Fruit fly (Drosophila melanogaster) whole organism, embryonic: ENCODE measurements around the gene Polr3E.

Experiments
- ATbp ChIP-seq: fragments of 200-800 bp; sonication (Bioruptor generic); optimal IDR thresholded peaks from 2 replicates; lab custom pipeline; 2017; ENCODE audit warnings: missing biosample characterization, mild to moderate bottlenecking, missing genetic modification characterization, missing genetic modification reagents
- Bteb2 ChIP-seq: fragments of 200-800 bp; sonication (Bioruptor generic); optimal IDR thresholded peaks from 2 replicates; lab custom pipeline; 2016; ENCODE audit warnings: missing biosample characterization, missing genetic modification characterization
- CG10321 ChIP-seq: fragments of 200-800 bp; sonication (Bioruptor generic); IDR thresholded peaks from 2 replicates; pipeline ENCODE4 v1.3.6; 2022; ENCODE audit warnings: missing biosample characterization, missing genetic modification characterization
- CG11093 ChIP-seq: fragments of 200-800 bp; sonication (Bioruptor generic); IDR thresholded peaks from 3 replicates; pipeline ENCODE4 v1.3.6; 2022; ENCODE audit warnings: missing biosample characterization, missing genetic modification characterization
- CG11695 ChIP-seq: fragments of 200-800 bp; sonication (Bioruptor generic); IDR thresholded peaks from 3 replicates; pipeline ENCODE4 v1.3.6; 2022; ENCODE audit warnings: missing biosample characterization, missing genetic modification characterization
- CG12299 ChIP-seq: fragments of 200-800 bp; sonication (Bioruptor generic); optimal IDR thresholded peaks from 2 replicates; lab custom pipeline; 2018; ENCODE audit warnings: missing biosample characterization, mild to moderate bottlenecking, missing genetic modification characterization
- CG12942 ChIP-seq: fragments of 200-800 bp; sonication (Bioruptor generic); optimal IDR thresholded peaks from 3 replicates; lab custom pipeline; 2016; ENCODE audit warnings: missing biosample characterization, missing genetic modification characterization
- CG15269 ChIP-seq: fragments of 200-800 bp; sonication (Bioruptor generic); optimal IDR thresholded peaks from 2 replicates; lab custom pipeline; 2018; ENCODE audit warnings: missing biosample characterization, mild to moderate bottlenecking, missing genetic modification characterization, moderate library complexity
- CG17186 ChIP-seq: fragments of 200-800 bp; sonication (Bioruptor generic); optimal IDR thresholded peaks from 3 replicates; lab custom pipeline; 2017; ENCODE audit warnings: missing biosample characterization, missing genetic modification reagents, missing genetic modification characterization
- CG17328 ChIP-seq: fragments of 200-800 bp; sonication (Bioruptor generic); IDR thresholded peaks from 2 replicates; pipeline ENCODE4 v1.3.6; 2022; ENCODE audit warnings: missing biosample characterization, missing genetic modification characterization
- CG18262 ChIP-seq: fragments of 200-800 bp; optimal IDR thresholded peaks from 3 replicates; lab custom pipeline; 2019; ENCODE audit warnings: missing biosample characterization, mild to moderate bottlenecking, missing genetic modification characterization, moderate library complexity
- CG30431 ChIP-seq: fragments of 200-800 bp; sonication (Bioruptor generic); optimal IDR thresholded peaks from 2 replicates; lab custom pipeline; 2017; ENCODE audit warnings: missing biosample characterization, missing genetic modification characterization
- CG3281 ChIP-seq: fragments of 200-800 bp; sonication (Bioruptor generic); optimal IDR thresholded peaks from 3 replicates; lab custom pipeline; 2017; ENCODE audit warnings: missing biosample characterization, mild to moderate bottlenecking, missing genetic modification characterization
- CG42726 ChIP-seq: fragments of 200-800 bp; sonication (Bioruptor generic); IDR thresholded peaks from 2 replicates; pipeline ENCODE4 v1.3.6; 2022; ENCODE audit warnings: missing biosample characterization, missing genetic modification characterization; ENCODE audit not compliant: partially characterized antibody
- CG6254 ChIP-seq: fragments of 200-800 bp; sonication (Bioruptor generic); optimal IDR thresholded peaks from 3 replicates; lab custom pipeline; 2017; ENCODE audit warnings: mild to moderate bottlenecking, missing biosample characterization, missing genetic modification reagents, missing genetic modification characterization
- CG8359 ChIP-seq: fragments of 200-800 bp; sonication (Bioruptor generic); optimal IDR thresholded peaks from 2 replicates; lab custom pipeline; 2017; ENCODE audit warnings: missing biosample characterization, mild to moderate bottlenecking, missing genetic modification characterization, borderline replicate concordance
- CG8478 ChIP-seq: fragments of >200 bp; optimal IDR thresholded peaks from 2 replicates; lab custom pipeline; 2018
- CG9797 ChIP-seq: fragments of 200-800 bp; sonication (Bioruptor generic); optimal IDR thresholded peaks from 3 replicates; lab custom pipeline; 2018; ENCODE audit warnings: missing biosample characterization, mild to moderate bottlenecking, missing genetic modification characterization
- Dek ChIP-seq: fragments of 200-800 bp; sonication (Bioruptor generic); optimal IDR thresholded peaks from 3 replicates; lab custom pipeline; 2019; ENCODE audit warnings: missing biosample characterization, mild to moderate bottlenecking, missing genetic modification characterization, moderate library complexity
- Dfd ChIP-seq, 2 experiments: fragments of >200 bp; optimal IDR thresholded peaks; 2 replicates each; lab custom pipeline; 2017; ENCODE audit warnings: missing biosample characterization in 2 of 2, missing genetic modification characterization in 2 of 2
- Drgx ChIP-seq: fragments of 200-800 bp; sonication (Bioruptor generic); IDR thresholded peaks from 2 replicates; pipeline ENCODE4 v1.3.6; 2022; ENCODE audit warnings: missing biosample characterization, missing genetic modification characterization
- HLH4C ChIP-seq: fragments of 200-800 bp; sonication (Bioruptor generic); IDR thresholded peaks from 3 replicates; pipeline ENCODE4 v1.3.6; 2022; ENCODE audit warnings: missing biosample characterization, missing genetic modification characterization; ENCODE audit not compliant: partially characterized antibody
- Jarid2 ChIP-seq: fragments of 200-800 bp; sonication (Bioruptor generic); optimal IDR thresholded peaks from 3 replicates; lab custom pipeline; 2017; ENCODE audit warnings: mild to moderate bottlenecking, missing biosample characterization, missing genetic modification reagents, missing genetic modification characterization
- Kr ChIP-seq: fragments of 200-800 bp; sonication (Bioruptor generic); optimal IDR thresholded peaks from 2 replicates; lab custom pipeline; 2017; ENCODE audit warnings: missing biosample characterization, mild to moderate bottlenecking, missing genetic modification characterization
- NFAT ChIP-seq: fragments of 200-800 bp; sonication (Bioruptor generic); IDR thresholded peaks from 2 replicates; pipeline ENCODE4 v1.3.6; 2022; ENCODE audit warnings: missing biosample characterization, missing genetic modification characterization
- TFAM ChIP-seq: fragments of 200-800 bp; sonication (Bioruptor generic); optimal IDR thresholded peaks from 2 replicates; lab custom pipeline; 2017; ENCODE audit warnings: missing biosample characterization, missing genetic modification characterization, inconsistent platforms
- Vsx1 ChIP-seq: fragments of 200-800 bp; sonication (Bioruptor generic); optimal IDR thresholded peaks from 2 replicates; lab custom pipeline; 2017; ENCODE audit warnings: missing biosample characterization, mild to moderate bottlenecking, missing genetic modification characterization, missing genetic modification reagents
- bab2 ChIP-seq: fragments of 200-800 bp; sonication (Bioruptor generic); optimal IDR thresholded peaks from 2 replicates; lab custom pipeline; 2016; ENCODE audit warnings: missing biosample characterization, missing genetic modification characterization
- cg ChIP-seq: fragments of 200-800 bp; sonication (Bioruptor generic); optimal IDR thresholded peaks from 3 replicates; lab custom pipeline; 2019; ENCODE audit warnings: missing biosample characterization, mild to moderate bottlenecking, missing genetic modification characterization, moderate library complexity
- ci ChIP-seq: fragments of 200-800 bp; sonication (Bioruptor generic); IDR thresholded peaks from 3 replicates; pipeline ENCODE4 v1.3.6; 2022; ENCODE audit warnings: missing biosample characterization, missing genetic modification characterization
- corto ChIP-seq: fragments of 200-800 bp; sonication (Bioruptor generic); optimal IDR thresholded peaks from 2 replicates; lab custom pipeline; 2016; ENCODE audit warnings: missing biosample characterization, mild to moderate bottlenecking, missing genetic modification characterization, moderate library complexity
- cwo ChIP-seq: fragments of 200-800 bp; sonication (Bioruptor generic); optimal IDR thresholded peaks from 3 replicates; lab custom pipeline; 2017; ENCODE audit warnings: missing biosample characterization, missing genetic modification characterization, mild to moderate bottlenecking, moderate library complexity, missing genetic modification reagents
- danr ChIP-seq: fragments of 200-800 bp; sonication (Bioruptor generic); IDR thresholded peaks from 2 replicates; pipeline ENCODE4 v1.3.6; 2022; ENCODE audit warnings: missing biosample characterization, missing genetic modification characterization
- dati ChIP-seq: fragments of 200-800 bp; sonication (Bioruptor generic); IDR thresholded peaks from 2 replicates; pipeline ENCODE4 v1.3.6; 2022; ENCODE audit warnings: missing biosample characterization, missing genetic modification characterization
- dm ChIP-seq: fragments of 200-800 bp; sonication (Bioruptor generic); optimal IDR thresholded peaks from 3 replicates; lab custom pipeline; 2016; ENCODE audit warnings: missing biosample characterization, missing genetic modification characterization
- esg ChIP-seq: fragments of 200-800 bp; sonication (Bioruptor generic); conservative IDR thresholded peaks from 2 replicates; pipeline ENCODE4 v1.3.6; 2022; ENCODE audit warnings: missing biosample characterization, missing genetic modification characterization
- ftz-f1 ChIP-seq: fragments of 200-800 bp; sonication (Bioruptor generic); optimal IDR thresholded peaks from 2 replicates; lab custom pipeline; 2016; ENCODE audit warnings: missing biosample characterization, missing genetic modification characterization
- fu2 ChIP-seq: fragments of 200-800 bp; sonication (Bioruptor generic); optimal IDR thresholded peaks from 2 replicates; lab custom pipeline; 2016; ENCODE audit warnings: missing biosample characterization, missing genetic modification characterization
- gcm ChIP-seq: fragments of 200-800 bp; sonication (Bioruptor generic); optimal IDR thresholded peaks from 2 replicates; lab custom pipeline; 2019; ENCODE audit warnings: missing biosample characterization, mild to moderate bottlenecking, missing genetic modification characterization, moderate library complexity
- kah ChIP-seq: fragments of 200-800 bp; sonication (Bioruptor generic); optimal IDR thresholded peaks from 2 replicates; lab custom pipeline; 2018; ENCODE audit warnings: missing biosample characterization, mild to moderate bottlenecking, missing genetic modification characterization
- lmd ChIP-seq: fragments of 200-800 bp; sonication (Bioruptor generic); IDR thresholded peaks from 2 replicates; pipeline ENCODE4 v1.3.6; 2022; ENCODE audit warnings: missing biosample characterization, missing genetic modification characterization
- oc ChIP-seq: fragments of 200-800 bp; sonication (Bioruptor generic); optimal IDR thresholded peaks from 2 replicates; lab custom pipeline; 2018; ENCODE audit warnings: missing biosample characterization, mild to moderate bottlenecking, missing genetic modification characterization, moderate library complexity
- phol ChIP-seq: fragments of 200-800 bp; sonication (Bioruptor generic); optimal IDR thresholded peaks from 3 replicates; lab custom pipeline; 2018; ENCODE audit warnings: missing biosample characterization, mild to moderate bottlenecking, missing genetic modification characterization, moderate library complexity
- ro ChIP-seq: fragments of 200-800 bp; sonication (Bioruptor generic); IDR thresholded peaks from 2 replicates; pipeline ENCODE4 v1.3.6; 2022; ENCODE audit warnings: missing biosample characterization, missing genetic modification characterization
- run ChIP-seq: fragments of 200-800 bp; sonication (Bioruptor generic); optimal IDR thresholded peaks from 3 replicates; lab custom pipeline; 2018; ENCODE audit warnings: missing biosample characterization, mild to moderate bottlenecking, missing genetic modification characterization
- so ChIP-seq: fragments of 200-800 bp; sonication (Bioruptor generic); IDR thresholded peaks from 3 replicates; pipeline ENCODE4 v1.3.6; 2022; ENCODE audit warnings: missing biosample characterization, missing genetic modification characterization
- tin ChIP-seq: fragments of 200-800 bp; sonication (Bioruptor generic); optimal IDR thresholded peaks from 3 replicates; lab custom pipeline; 2016; ENCODE audit warnings: missing biosample characterization, missing genetic modification characterization
- vvl ChIP-seq: fragments of 200-800 bp; sonication (Bioruptor generic); IDR thresholded peaks from 2 replicates; pipeline ENCODE4 v1.3.6; 2022; ENCODE audit warnings: missing biosample characterization, missing genetic modification characterization
- z ChIP-seq: fragments of 200-800 bp; sonication (Bioruptor generic); IDR thresholded peaks from 3 replicates; pipeline ENCODE4 v1.3.6; 2022; ENCODE audit warnings: missing biosample characterization, missing genetic modification characterization
- zfh2 ChIP-seq: fragments of 200-800 bp; sonication (Bioruptor generic); optimal IDR thresholded peaks from 2 replicates; lab custom pipeline; 2016; ENCODE audit warnings: missing biosample characterization, missing genetic modification characterization

Polr3E gene

dm6 chr3L:21026025-21026916, 5.4 kb upstream of the Polr3E start (continued):
- TF ChIP-seq HLH4C (GFP tag; lab: Robert Waterston, UW) (peak; percentile 45; the same call in 1 of the 3 replicates), CG17186 (GFP tag; lab: Kevin White, UChicago) (no peak), CG42726 (GFP tag; lab: Robert Waterston, UW) (no peak), ATbp (GFP tag; lab: Kevin White, UChicago) (no peak), CG11695 (no peak), zfh2 (GFP tag; lab: Kevin White, UChicago) (no peak), NFAT (GFP tag; lab: Robert Waterston, UW) (peak; percentile 66), CG12942 (GFP tag; lab: Kevin White, UChicago) (no peak), Dfd (GFP tag; optimal IDR thresholded peaks at IDR 0.05; lab: Kevin White, UChicago) (no peak), ro (no peak), z (GFP tag; lab: Robert Waterston, UW) (peak; percentile 88), ci (GFP tag; lab: Robert Waterston, UW) (peak; percentile 62; the same call in 1 of the 3 replicates), CG30431 (GFP tag; lab: Kevin White, UChicago) (no peak), corto (GFP tag; lab: Kevin White, UChicago) (peak; percentile 63), Kr (GFP tag; lab: Kevin White, UChicago) (no peak), phol (tag; lab: Kevin White, UChicago) (no peak), CG12299 (tag; lab: Kevin White, UChicago) (no peak), CG3281 (GFP tag; lab: Kevin White, UChicago) (peak; percentile 45), esg (GFP tag; lab: Robert Waterston, UW) (no peak), CG6254 (no peak), CG10321 (GFP tag; lab: Robert Waterston, UW) (no peak), cwo (GFP tag; lab: Kevin White, UChicago) (peak; percentile 9), dati (GFP tag; lab: Robert Waterston, UW) (no peak), cg (peak; percentile 92), so (0 out of 3 replicates have a peak, but pooled peaks have one; percentile 7), CG18262 (tag; lab: Kevin White, UChicago) (no peak), run (tag; lab: Kevin White, UChicago) (no peak), kah (GFP tag; lab: Kevin White, UChicago) (peak; percentile 65), CG11093 (GFP tag; lab: Robert Waterston, UW) (no peak), CG8478 (lab: Kevin White, UChicago) (peak; percentile 48), lmd (GFP tag; lab: Robert Waterston, UW) (no peak), oc (tag; lab: Kevin White, UChicago) (peak; percentile 1), Dek (tag; lab: Kevin White, UChicago) (peak; percentile 16), CG9797 (GFP tag; lab: Kevin White, UChicago) (no peak), vvl (peak; percentile 54; the same call in 1 of the 2 replicates), CG17328 (GFP tag; lab: Robert Waterston, UW) (no peak), dm (GFP tag; lab: Kevin White, UChicago) (no peak), ftz-f1 (no peak), Bteb2 (no peak), tin (GFP tag; lab: Kevin White, UChicago) (no peak), Drgx (peak; percentile 49), CG8359 (no peak), Jarid2 (peak; percentile 14), CG15269 (no peak), Vsx1 (no peak), TFAM (no peak), fu2 (GFP tag; lab: Kevin White, UChicago) (no peak), bab2 (no peak), gcm (GFP tag; lab: Kevin White, UChicago) (no peak), danr (GFP tag; lab: Robert Waterston, UW) (no peak)
